Fruit fly (Drosophila melanogaster) whole organism, embryonic: ENCODE results near the gene woc.
A peak's percentile ranks its signal among the peaks of the same experiment; 100 is the strongest.

Experiments used
- CG10267 ChIP-seq: fragments of 200-800 bp; sonication (Bioruptor generic); optimal IDR thresholded peaks from 2 replicates; lab custom pipeline; 2018; ENCODE audit warnings: missing biosample characterization, mild to moderate bottlenecking, missing genetic modification characterization, moderate library complexity
- CG10274 ChIP-seq: fragments of 200-800 bp; sonication (Bioruptor generic); optimal IDR thresholded peaks from 3 replicates; lab custom pipeline; 2017; ENCODE audit warnings: missing biosample characterization, mild to moderate bottlenecking, missing genetic modification characterization
- CG10431 ChIP-seq: fragments of 200-800 bp; sonication (Bioruptor generic); optimal IDR thresholded peaks from 3 replicates; lab custom pipeline; 2018; ENCODE audit warnings: missing biosample characterization, mild to moderate bottlenecking, missing genetic modification characterization
- CG10979 ChIP-seq: fragments of 200-800 bp; sonication (Bioruptor generic); optimal IDR thresholded peaks from 2 replicates; lab custom pipeline; 2018; ENCODE audit warnings: missing biosample characterization, mild to moderate bottlenecking, missing genetic modification characterization, moderate library complexity
- CG12071 ChIP-seq: fragments of 200-800 bp; sonication (Bioruptor generic); optimal IDR thresholded peaks from 3 replicates; lab custom pipeline; 2018; ENCODE audit warnings: missing biosample characterization, mild to moderate bottlenecking, missing genetic modification characterization
- CG12155 ChIP-seq: fragments of 200-800 bp; sonication (Bioruptor generic); optimal IDR thresholded peaks from 3 replicates; lab custom pipeline; 2016; ENCODE audit warnings: missing biosample characterization, missing genetic modification characterization
- CG12744 ChIP-seq: fragments of 200-800 bp; sonication (Bioruptor generic); optimal IDR thresholded peaks from 2 replicates; lab custom pipeline; 2016; ENCODE audit warnings: missing biosample characterization, missing genetic modification characterization
- CG12769 ChIP-seq: fragments of 200-800 bp; sonication (Bioruptor generic); optimal IDR thresholded peaks from 2 replicates; lab custom pipeline; 2019; ENCODE audit warnings: missing biosample characterization, mild to moderate bottlenecking, missing genetic modification characterization, moderate library complexity
- CG17359 ChIP-seq: fragments of 200-800 bp; sonication (Bioruptor generic); optimal IDR thresholded peaks from 3 replicates; lab custom pipeline; 2018; ENCODE audit warnings: missing biosample characterization, mild to moderate bottlenecking, missing genetic modification characterization, moderate library complexity
- CG17568 ChIP-seq: fragments of 200-800 bp; sonication (Bioruptor generic); optimal IDR thresholded peaks from 2 replicates; lab custom pipeline; 2018; ENCODE audit warnings: missing biosample characterization, mild to moderate bottlenecking, missing genetic modification characterization, moderate library complexity
- CG32772 ChIP-seq: fragments of 200-800 bp; sonication (Bioruptor generic); IDR thresholded peaks from 2 replicates; pipeline ENCODE4 v1.3.6; 2022; ENCODE audit warnings: missing biosample characterization, missing genetic modification characterization
- CG3281 ChIP-seq: fragments of 200-800 bp; sonication (Bioruptor generic); optimal IDR thresholded peaks from 3 replicates; lab custom pipeline; 2017; ENCODE audit warnings: missing biosample characterization, mild to moderate bottlenecking, missing genetic modification characterization
- CG4707 ChIP-seq: fragments of 200-800 bp; sonication (Bioruptor generic); optimal IDR thresholded peaks from 2 replicates; lab custom pipeline; 2018; ENCODE audit warnings: missing biosample characterization, mild to moderate bottlenecking, missing genetic modification characterization, moderate library complexity
- CG4730 ChIP-seq: fragments of 200-800 bp; sonication (Bioruptor generic); IDR thresholded peaks from 2 replicates; pipeline ENCODE4 v1.3.6; 2022; ENCODE audit warnings: missing biosample characterization, missing genetic modification characterization
- CG5180 ChIP-seq: fragments of 200-800 bp; sonication (Bioruptor generic); optimal IDR thresholded peaks from 3 replicates; lab custom pipeline; 2017; ENCODE audit warnings: missing biosample characterization, missing genetic modification characterization, mild to moderate bottlenecking, moderate library complexity, missing genetic modification reagents
- CG7357 ChIP-seq: fragments of 200-800 bp; sonication (Bioruptor generic); IDR thresholded peaks from 3 replicates; pipeline ENCODE4 v1.3.6; 2022; ENCODE audit warnings: missing biosample characterization, missing genetic modification characterization
- CG7556 ChIP-seq: fragments of 200-800 bp; sonication (Bioruptor generic); optimal IDR thresholded peaks from 2 replicates; lab custom pipeline; 2017; ENCODE audit warnings: missing biosample characterization, mild to moderate bottlenecking, missing genetic modification characterization
- CG7839 ChIP-seq: fragments of 200-800 bp; sonication (Bioruptor generic); optimal IDR thresholded peaks from 3 replicates; lab custom pipeline; 2018; ENCODE audit warnings: missing biosample characterization, mild to moderate bottlenecking, missing genetic modification characterization, moderate library complexity
- CG9609 ChIP-seq: fragments of 200-800 bp; sonication (Bioruptor generic); optimal IDR thresholded peaks from 3 replicates; lab custom pipeline; 2016; ENCODE audit warnings: missing biosample characterization, missing genetic modification characterization
- CG9817 ChIP-seq: fragments of 200-800 bp; sonication (Bioruptor generic); optimal IDR thresholded peaks from 2 replicates; lab custom pipeline; 2018; ENCODE audit warnings: missing biosample characterization, mild to moderate bottlenecking, missing genetic modification characterization, moderate library complexity
- Dll ChIP-seq: fragments of 200-800 bp; sonication (Bioruptor generic); IDR thresholded peaks from 4 replicates; pipeline ENCODE4 v1.3.6; 2022; ENCODE audit warnings: missing biosample characterization, missing genetic modification characterization; ENCODE audit not compliant: partially characterized antibody
- H2.0 ChIP-seq: fragments of 200-800 bp; sonication (Bioruptor generic); IDR thresholded peaks from 2 replicates; pipeline ENCODE4 v1.3.6; 2022; ENCODE audit warnings: missing biosample characterization, missing genetic modification characterization
- Hmr ChIP-seq: fragments of 200-800 bp; sonication (Bioruptor generic); optimal IDR thresholded peaks from 3 replicates; lab custom pipeline; 2017; ENCODE audit warnings: mild to moderate bottlenecking, missing biosample characterization, missing genetic modification reagents, missing genetic modification characterization
- Lim3 ChIP-seq: fragments of 200-800 bp; sonication (Bioruptor generic); IDR thresholded peaks from 2 replicates; pipeline ENCODE4 v1.3.6; 2022; ENCODE audit warnings: missing biosample characterization, missing genetic modification characterization
- Meics ChIP-seq: fragments of 200-800 bp; sonication (Bioruptor generic); optimal IDR thresholded peaks from 2 replicates; lab custom pipeline; 2017; ENCODE audit warnings: missing biosample characterization, mild to moderate bottlenecking, missing genetic modification characterization
- PHDP ChIP-seq: fragments of 200-800 bp; sonication (Bioruptor generic); optimal IDR thresholded peaks from 3 replicates; lab custom pipeline; 2018; ENCODE audit warnings: missing biosample characterization, mild to moderate bottlenecking, missing genetic modification characterization, moderate library complexity
- Spps ChIP-seq: fragments of 200-800 bp; sonication (Bioruptor generic); optimal IDR thresholded peaks from 2 replicates; lab custom pipeline; 2018; ENCODE audit warnings: missing biosample characterization, mild to moderate bottlenecking, missing genetic modification characterization
- Ssrp ChIP-seq: fragments of 200-800 bp; sonication (Bioruptor generic); optimal IDR thresholded peaks from 2 replicates; lab custom pipeline; 2018; ENCODE audit warnings: missing biosample characterization, mild to moderate bottlenecking, missing genetic modification characterization, moderate library complexity
- TFAM ChIP-seq: fragments of 200-800 bp; sonication (Bioruptor generic); optimal IDR thresholded peaks from 2 replicates; lab custom pipeline; 2017; ENCODE audit warnings: missing biosample characterization, missing genetic modification characterization, inconsistent platforms
- amos ChIP-seq: fragments of 200-800 bp; sonication (Bioruptor generic); IDR thresholded peaks from 2 replicates; pipeline ENCODE4 v1.3.6; 2022; ENCODE audit warnings: missing biosample characterization, missing genetic modification characterization; ENCODE audit not compliant: partially characterized antibody
- cwo ChIP-seq: fragments of 200-800 bp; sonication (Bioruptor generic); optimal IDR thresholded peaks from 3 replicates; lab custom pipeline; 2017; ENCODE audit warnings: missing biosample characterization, missing genetic modification characterization, mild to moderate bottlenecking, moderate library complexity, missing genetic modification reagents
- dmrt11E ChIP-seq: fragments of 200-800 bp; sonication (Bioruptor generic); optimal IDR thresholded peaks from 3 replicates; lab custom pipeline; 2018; ENCODE audit warnings: missing biosample characterization, mild to moderate bottlenecking, missing genetic modification characterization, moderate library complexity
- fd3F ChIP-seq: fragments of 200-800 bp; sonication (Bioruptor generic); optimal IDR thresholded peaks from 2 replicates; lab custom pipeline; 2018; ENCODE audit warnings: missing biosample characterization, mild to moderate bottlenecking, missing genetic modification characterization, moderate library complexity
- grau ChIP-seq: fragments of 200-800 bp; optimal IDR thresholded peaks from 3 replicates; lab custom pipeline; 2019; ENCODE audit warnings: missing biosample characterization, mild to moderate bottlenecking, missing genetic modification characterization, moderate library complexity
- gro ChIP-seq: fragments of 200-800 bp; sonication (Bioruptor generic); optimal IDR thresholded peaks from 2 replicates; lab custom pipeline; 2016; ENCODE audit warnings: missing biosample characterization, missing genetic modification characterization
- gsb-n ChIP-seq: fragments of 200-800 bp; sonication (Bioruptor generic); optimal IDR thresholded peaks from 3 replicates; lab custom pipeline; 2018; ENCODE audit warnings: missing biosample characterization, mild to moderate bottlenecking, missing genetic modification characterization
- jumu ChIP-seq: fragments of 200-800 bp; sonication (Bioruptor generic); optimal IDR thresholded peaks from 3 replicates; lab custom pipeline; 2016; ENCODE audit warnings: missing biosample characterization, missing genetic modification characterization
- kni ChIP-seq: fragments of 200-800 bp; sonication (Bioruptor generic); optimal IDR thresholded peaks from 3 replicates; lab custom pipeline; 2017; ENCODE audit warnings: mild to moderate bottlenecking, missing biosample characterization, missing genetic modification reagents, missing genetic modification characterization
- lbe ChIP-seq: fragments of 200-800 bp; sonication (Bioruptor generic); optimal IDR thresholded peaks from 2 replicates; lab custom pipeline; 2016; ENCODE audit warnings: missing biosample characterization, mild to moderate bottlenecking, missing genetic modification characterization
- lov ChIP-seq, 2 experiments: fragments of 200-800 bp in 1 of 2; fragments of >200 bp in 1 of 2; sonication (Bioruptor generic) in 1 of 2; IDR thresholded peaks in 1 of 2; optimal IDR thresholded peaks in 1 of 2; 2 replicates in 1 of 2; 3 replicates in 1 of 2; pipeline versions ENCODE4 v1.3.6 to Lab custom; 2017 to 2022; ENCODE audit warnings: missing biosample characterization in 1 of 2, missing genetic modification characterization in 1 of 2
- nau ChIP-seq: fragments of 200-800 bp; sonication (Bioruptor generic); optimal IDR thresholded peaks from 3 replicates; lab custom pipeline; 2017; ENCODE audit warnings: missing biosample characterization, mild to moderate bottlenecking, missing genetic modification characterization, missing genetic modification reagents
- pfk ChIP-seq: fragments of 200-800 bp; sonication (Bioruptor generic); optimal IDR thresholded peaks from 2 replicates; lab custom pipeline; 2018; ENCODE audit warnings: missing biosample characterization, mild to moderate bottlenecking, missing genetic modification characterization, moderate library complexity
- pita ChIP-seq: fragments of 200-800 bp; sonication (Bioruptor generic); optimal IDR thresholded peaks from 2 replicates; lab custom pipeline; 2017; ENCODE audit warnings: missing biosample characterization, mild to moderate bottlenecking, missing genetic modification characterization
- pzg ChIP-seq: fragments of 200-800 bp; sonication (Bioruptor generic); optimal IDR thresholded peaks from 3 replicates; lab custom pipeline; 2018; ENCODE audit warnings: missing biosample characterization, mild to moderate bottlenecking, missing genetic modification characterization, moderate library complexity
- row ChIP-seq: fragments of 200-800 bp; sonication (Bioruptor generic); IDR thresholded peaks from 3 replicates; pipeline ENCODE4 v1.3.6; 2022; ENCODE audit warnings: missing biosample characterization, missing genetic modification characterization
- sens-2 ChIP-seq: fragments of 200-800 bp; sonication (Bioruptor generic); IDR thresholded peaks from 2 replicates; pipeline ENCODE4 v1.3.6; 2022; ENCODE audit warnings: missing biosample characterization, missing genetic modification characterization
- sqz ChIP-seq: fragments of 200-800 bp; sonication (Bioruptor generic); optimal IDR thresholded peaks from 3 replicates; lab custom pipeline; 2018; ENCODE audit warnings: missing biosample characterization, mild to moderate bottlenecking, missing genetic modification characterization
- toy ChIP-seq: fragments of 200-800 bp; sonication (Bioruptor generic); IDR thresholded peaks from 2 replicates; pipeline ENCODE4 v1.3.6; 2022; ENCODE audit warnings: missing biosample characterization, missing genetic modification characterization
- usp ChIP-seq: fragments of >200 bp; optimal IDR thresholded peaks from 2 replicates; lab custom pipeline; 2017; ENCODE audit warnings: missing biosample characterization, missing genetic modification characterization

Gene woc

DNA sequence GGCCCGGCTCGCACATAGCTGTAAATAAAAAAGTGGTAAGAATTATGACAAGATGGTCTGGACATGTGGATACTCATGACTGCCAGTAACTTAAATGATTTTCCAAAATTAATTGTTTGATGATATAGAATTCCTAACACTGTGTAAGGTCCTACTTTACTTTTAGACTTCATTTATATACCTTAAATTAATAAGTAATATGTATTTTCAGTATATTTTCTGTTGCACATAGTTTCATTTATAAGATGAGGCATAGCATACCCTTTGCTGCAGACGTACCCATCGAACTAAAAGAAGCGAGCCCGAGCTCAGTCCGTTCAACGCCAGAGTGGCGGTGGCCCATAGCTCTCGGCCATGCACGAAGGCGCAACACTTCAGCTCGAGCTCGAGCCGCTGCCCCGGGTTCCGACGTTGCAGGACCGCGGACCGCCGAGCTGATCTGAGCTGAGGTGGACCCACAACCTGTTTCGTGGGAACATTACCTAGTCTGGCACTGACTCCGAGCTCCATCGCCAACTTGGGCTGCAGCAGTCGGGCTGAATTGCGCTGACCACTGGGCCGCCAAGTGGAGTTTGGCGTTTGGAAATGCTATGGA is 46.3 kb downstream of the woc start (continued):
- TF ChIP-seq Dll (GFP tag; lab: Robert Waterston, UW) (no peak), usp (GFP tag; lab: Kevin White, UChicago) (no peak), cwo (GFP tag; lab: Kevin White, UChicago) (no peak), lbe (GFP tag; lab: Kevin White, UChicago) (peak; percentile 41), Spps (no peak), CG17359 (no peak), CG9609 (GFP tag; lab: Kevin White, UChicago) (no peak), CG10274 (GFP tag; lab: Kevin White, UChicago) (no peak), CG9817 (tag; lab: Kevin White, UChicago) (no peak), sens-2 (no peak), sqz (GFP tag; lab: Kevin White, UChicago) (no peak), kni (no peak), jumu (GFP tag; lab: Kevin White, UChicago) (no peak), TFAM (GFP tag; lab: Kevin White, UChicago) (no peak), CG4730 (no peak), CG7839 (tag; lab: Kevin White, UChicago) (no peak), gsb-n (tag; lab: Kevin White, UChicago) (peak; percentile 3), amos (GFP tag; lab: Robert Waterston, UW) (no peak), CG10431 (GFP tag; lab: Kevin White, UChicago) (no peak), CG32772 (GFP tag; lab: Robert Waterston, UW) (no peak), H2.0 (GFP tag; lab: Robert Waterston, UW) (0 out of 2 replicates have a peak, but pooled peaks have one; percentile 6), CG3281 (GFP tag; lab: Kevin White, UChicago) (no peak), CG12769 (tag; lab: Kevin White, UChicago) (no peak), pita (no peak), toy (GFP tag; lab: Robert Waterston, UW) (no peak), Hmr (GFP tag; lab: Kevin White, UChicago) (no peak), nau (GFP tag; lab: Kevin White, UChicago) (no peak), CG12155 (GFP tag; lab: Kevin White, UChicago) (no peak), CG10979 (tag; lab: Kevin White, UChicago) (peak; percentile 55), CG5180 (GFP tag; lab: Kevin White, UChicago) (peak; percentile 41), dmrt11E (tag; lab: Kevin White, UChicago) (peak; percentile 28), PHDP (tag; lab: Kevin White, UChicago) (no peak), CG7357 (GFP tag; lab: Robert Waterston, UW) (no peak), Meics (GFP tag; lab: Kevin White, UChicago) (no peak), gro (GFP tag; lab: Kevin White, UChicago) (no peak), fd3F (GFP tag; lab: Kevin White, UChicago) (no peak), lov (optimal IDR thresholded peaks at IDR 0.05; lab: Kevin White, UChicago) (no peak), lov (GFP tag; IDR thresholded peaks at IDR 0.05; lab: Robert Waterston, UW) (no peak), Ssrp (peak; percentile 0), CG10267 (peak; percentile 12), CG7556 (GFP tag; lab: Kevin White, UChicago) (no peak), pzg (GFP tag; lab: Kevin White, UChicago) (no peak), CG17568 (GFP tag; lab: Kevin White, UChicago) (no peak), pfk (GFP tag; lab: Kevin White, UChicago) (no peak), CG12744 (GFP tag; lab: Kevin White, UChicago) (no peak), CG4707 (GFP tag; lab: Kevin White, UChicago) (no peak), CG12071 (no peak), grau (tag; lab: Kevin White, UChicago) (no peak), row (GFP tag; lab: Robert Waterston, UW) (peak; percentile 46; the same call in 2 of the 3 replicates), Lim3 (GFP tag; lab: Robert Waterston, UW) (no peak)
